Worm (Caenorhabditis elegans): Measurements from ENCODE around the gene sdz-6.

The sdz-6 gene

DNA sequence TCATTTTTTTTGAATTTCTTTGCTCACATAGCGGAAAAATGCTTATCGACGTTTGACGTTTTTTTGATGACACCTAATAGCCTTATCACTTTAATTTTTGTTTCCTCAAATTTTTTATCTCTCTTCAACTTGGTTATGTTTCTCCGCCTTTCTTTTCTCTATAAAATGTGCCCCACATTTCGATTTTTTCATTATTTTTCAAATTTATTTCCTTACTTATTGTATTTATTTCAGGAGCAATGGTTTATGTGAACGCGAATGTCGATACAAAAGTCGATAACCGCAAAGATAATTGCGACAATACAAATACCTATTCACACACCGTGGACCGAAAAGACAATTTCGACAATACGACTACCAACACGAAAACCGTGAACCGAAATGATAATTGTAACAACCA, at the start of gene sdz-6:
Gene sdz-6 (plus strand): TSS at position 229 of the 400 bp plus-strand sequence.
- TF ChIP-seq lsy-2 (tag; optimal IDR thresholded peaks at IDR 0.05) = no peak
- no peak for TF ChIP-seq mbf-1 (tag; optimal IDR thresholded peaks at IDR 0.05)
- TF ChIP-seq ztf-11 (tag; optimal IDR thresholded peaks at IDR 0.05) = no peak
- no peak for TF ChIP-seq ceh-82 (tag; optimal IDR thresholded peaks at IDR 0.05)
- TF ChIP-seq nhr-129 (tag; optimal IDR thresholded peaks at IDR 0.05) = no peak
- no peak for TF ChIP-seq sem-4 (tag; optimal IDR thresholded peaks at IDR 0.05)
- TF ChIP-seq aly-2 (tag; optimal IDR thresholded peaks at IDR 0.05) = no peak
- TF ChIP-seq nhr-77 (tag; optimal IDR thresholded peaks at IDR 0.05) = no peak
- no peak for TF ChIP-seq unc-55 (GFP tag; optimal IDR thresholded peaks at IDR 0.05)
- TF ChIP-seq ama-1 (optimal IDR thresholded peaks at IDR 0.05) = no peak
- no peak for TF ChIP-seq nhr-25 (tag; optimal IDR thresholded peaks at IDR 0.05)
- no peak for TF ChIP-seq ceh-16 (tag; optimal IDR thresholded peaks at IDR 0.05)
- TF ChIP-seq nhr-10 (tag; optimal IDR thresholded peaks at IDR 0.05) = no peak
- TF ChIP-seq lin-11 (tag; optimal IDR thresholded peaks at IDR 0.05) = no peak
- TF ChIP-seq nhr-6 (tag; optimal IDR thresholded peaks at IDR 0.05) = no peak
- no peak for TF ChIP-seq zag-1 (tag; optimal IDR thresholded peaks at IDR 0.05)
- no peak for TF ChIP-seq C34F6.9 (tag; optimal IDR thresholded peaks at IDR 0.05)

DNA sequence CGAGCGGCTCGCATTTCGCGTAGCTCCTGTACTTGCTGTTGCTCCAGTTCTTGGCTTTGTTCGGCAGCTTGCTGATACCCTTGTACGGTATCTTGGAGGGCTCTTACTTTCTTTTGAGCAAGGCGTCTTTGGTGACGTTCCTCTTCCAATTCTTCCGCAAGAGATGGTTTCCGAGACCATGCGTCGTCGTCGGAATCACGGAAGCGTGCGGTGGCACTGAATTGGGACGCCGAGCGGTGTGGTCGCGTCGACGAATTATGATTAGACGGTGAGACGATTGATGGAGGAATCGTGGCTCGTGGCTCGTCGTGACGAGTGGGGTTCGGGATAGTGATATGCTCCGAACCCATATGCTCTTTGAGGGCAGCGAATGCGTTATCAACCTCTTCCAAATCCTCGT, 44.1 kb upstream of the sdz-6 start:
- TF ChIP-seq elt-3 (tag; optimal IDR thresholded peaks at IDR 0.05) (no peak), Y55F3AM.14 (GFP tag; optimal IDR thresholded peaks at IDR 0.05) (no peak), lin-39 (tag; optimal IDR thresholded peaks at IDR 0.05) (no peak), nhr-23 (tag; optimal IDR thresholded peaks at IDR 0.05) (no peak), sem-4 (tag; optimal IDR thresholded peaks at IDR 0.05) (no peak), nhr-129 (tag; optimal IDR thresholded peaks at IDR 0.05) (no peak), peb-1 (tag; optimal IDR thresholded peaks at IDR 0.05) (no peak)

- TF ChIP-seq sma-3 (GFP tag; optimal IDR thresholded peaks at IDR 0.05) (no peak), nhr-12 (tag; optimal IDR thresholded peaks at IDR 0.05) (no peak), nhr-25 (tag; optimal IDR thresholded peaks at IDR 0.05) (no peak), ztf-11 (tag; optimal IDR thresholded peaks at IDR 0.05) (no peak), nhr-129 (tag; optimal IDR thresholded peaks at IDR 0.05) (no peak)
Observed at ce11 chrV:19278488-19278887, 41.9 kb upstream of the sdz-6 start.

DNA sequence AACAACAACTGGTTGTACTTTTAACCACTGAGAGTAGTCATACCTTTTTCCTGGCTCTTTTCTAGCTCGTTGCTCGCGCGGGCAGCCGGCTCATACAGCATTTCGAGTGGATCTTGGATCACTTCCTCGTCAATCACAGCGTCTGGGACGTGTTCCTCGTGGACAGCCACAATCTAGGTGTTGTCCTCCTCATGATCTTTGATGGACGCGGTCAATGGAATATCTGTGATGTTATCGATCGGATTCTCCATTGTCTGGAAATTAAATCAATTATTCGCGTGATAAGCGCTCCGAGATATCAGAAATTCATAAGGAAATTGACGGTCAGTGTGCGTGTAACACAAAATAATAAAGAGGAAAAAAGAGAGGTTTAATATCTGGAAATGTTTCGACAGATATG, 40.5 kb upstream of the sdz-6 start, which contains the start of gene F21D9.8:
Gene F21D9.8 (minus strand): TSS at position 101 of the 400 bp plus-strand sequence.
- TF ChIP-seq unc-39 (tag; optimal IDR thresholded peaks at IDR 0.05) = no peak
- TF ChIP-seq lsy-2 (tag; optimal IDR thresholded peaks at IDR 0.05) = no peak
- TF ChIP-seq ZK546.5 (tag; optimal IDR thresholded peaks at IDR 0.05) = no peak
- TF ChIP-seq Y55F3AM.14 (GFP tag; optimal IDR thresholded peaks at IDR 0.05) = no peak
- TF ChIP-seq nhr-129 (tag; optimal IDR thresholded peaks at IDR 0.05) = no peak
- no peak for TF ChIP-seq ztf-4 (tag; optimal IDR thresholded peaks at IDR 0.05)
- TF ChIP-seq skn-1 (tag; optimal IDR thresholded peaks at IDR 0.05) = no peak
- TF ChIP-seq unc-55 (GFP tag; optimal IDR thresholded peaks at IDR 0.05) = no peak
- TF ChIP-seq peb-1 (tag; optimal IDR thresholded peaks at IDR 0.05) = no peak
- TF ChIP-seq fos-1 (tag; optimal IDR thresholded peaks at IDR 0.05) = no peak
- TF ChIP-seq nhr-25 (tag; optimal IDR thresholded peaks at IDR 0.05) = no peak
- no peak for TF ChIP-seq sma-9 (GFP tag; optimal IDR thresholded peaks at IDR 0.05)
- TF ChIP-seq sma-9 (tag; optimal IDR thresholded peaks at IDR 0.05) = no peak
- no peak for TF ChIP-seq nhr-237 (tag; optimal IDR thresholded peaks at IDR 0.05)
- no peak for TF ChIP-seq nhr-6 (tag; optimal IDR thresholded peaks at IDR 0.05)
- TF ChIP-seq nhr-77 (tag; optimal IDR thresholded peaks at IDR 0.05) = no peak
- TF ChIP-seq ztf-11 (tag; optimal IDR thresholded peaks at IDR 0.05) = no peak
- no peak for TF ChIP-seq mbf-1 (tag; optimal IDR thresholded peaks at IDR 0.05)

- TF ChIP-seq R02D3.7 (tag; optimal IDR thresholded peaks at IDR 0.05) = no peak
- TF ChIP-seq unc-39 (tag; optimal IDR thresholded peaks at IDR 0.05) = no peak
- no peak for TF ChIP-seq lin-11 (tag; optimal IDR thresholded peaks at IDR 0.05)
- TF ChIP-seq Y55F3AM.14 (GFP tag; optimal IDR thresholded peaks at IDR 0.05) = no peak
- no peak for TF ChIP-seq ztf-4 (tag; optimal IDR thresholded peaks at IDR 0.05)
- no peak for TF ChIP-seq unc-55 (GFP tag; optimal IDR thresholded peaks at IDR 0.05)
- TF ChIP-seq elt-3 (tag; optimal IDR thresholded peaks at IDR 0.05) = no peak
- TF ChIP-seq skn-1 (tag; optimal IDR thresholded peaks at IDR 0.05) = no peak
- TF ChIP-seq sma-9 (GFP tag; optimal IDR thresholded peaks at IDR 0.05) = no peak
- TF ChIP-seq sma-9 (tag; optimal IDR thresholded peaks at IDR 0.05) = no peak
- TF ChIP-seq lsy-2 (tag; optimal IDR thresholded peaks at IDR 0.05) = no peak
- TF ChIP-seq egl-27 (tag; optimal IDR thresholded peaks at IDR 0.05) = no peak
- TF ChIP-seq ama-1 (optimal IDR thresholded peaks at IDR 0.05) = no peak
- no peak for TF ChIP-seq alr-1 (tag; optimal IDR thresholded peaks at IDR 0.05)
- no peak for TF ChIP-seq nhr-25 (tag; optimal IDR thresholded peaks at IDR 0.05)
- TF ChIP-seq sem-4 (tag; optimal IDR thresholded peaks at IDR 0.05) = no peak
Observed at ce11 chrV:19282314-19282713, 38.1 kb upstream of the sdz-6 start, which contains the start of gene fbxb-117. fbxb-117 (plus strand) TSS chrV:19282614.
